Worm (Caenorhabditis elegans) whole organism, early embryonic: ENCODE data around the gene serp-1.1.
A peak's percentile ranks its signal among the peaks of the same experiment; 100 is the strongest.

Experiments used
- B0310.2 ChIP-seq: sonication (generic microtip); optimal IDR thresholded peaks from 2 replicates; lab custom pipeline; 2016; ENCODE audit warnings: mild to moderate bottlenecking, missing genetic modification characterization, missing compliant biosample characterization
- F13C5.2 ChIP-seq: sonication (generic microtip); optimal IDR thresholded peaks from 2 replicates; lab custom pipeline; 2017; ENCODE audit warnings: mild to moderate bottlenecking, missing genetic modification characterization, inconsistent platforms, missing compliant biosample characterization
- aly-1 ChIP-seq: sonication (generic microtip); optimal IDR thresholded peaks from 2 replicates; lab custom pipeline; 2016; ENCODE audit warnings: missing genetic modification characterization, missing compliant biosample characterization
- ama-1 ChIP-seq: fragments of 150-350 bp; optimal IDR thresholded peaks from 2 replicates; lab custom pipeline; 2014
- ceh-13 ChIP-seq: fragments of 200-800 bp; sonication (Bioruptor generic); optimal IDR thresholded peaks from 2 replicates; lab custom pipeline; 2018; ENCODE audit warnings: mild to moderate bottlenecking, missing genetic modification characterization, missing compliant biosample characterization
- ceh-36 ChIP-seq: sonication (generic microtip); optimal IDR thresholded peaks from 2 replicates; lab custom pipeline; 2016; ENCODE audit warnings: missing genetic modification characterization, inconsistent platforms, missing compliant biosample characterization
- ets-7 ChIP-seq: sonication (generic microtip); optimal IDR thresholded peaks from 2 replicates; lab custom pipeline; 2016; ENCODE audit warnings: missing genotype, missing genetic modification characterization, missing compliant biosample characterization
- flt-1 ChIP-seq: fragments of 200-800 bp; sonication (Bioruptor generic); IDR thresholded peaks from 2 replicates; pipeline ENCODE4 v1.3.6; 2022; ENCODE audit warnings: missing genetic modification characterization, missing compliant biosample characterization
- hmbx-1 ChIP-seq: sonication (generic microtip); optimal IDR thresholded peaks from 2 replicates; lab custom pipeline; 2016; ENCODE audit warnings: mild to moderate bottlenecking, missing genetic modification characterization, missing compliant biosample characterization
- hmg-4 ChIP-seq: fragments of 200-800 bp; sonication (Bioruptor generic); optimal IDR thresholded peaks from 2 replicates; lab custom pipeline; 2018; ENCODE audit warnings: mild to moderate bottlenecking, missing genetic modification characterization, missing compliant biosample characterization
- hnd-1 ChIP-seq: sonication (generic microtip); optimal IDR thresholded peaks from 2 replicates; lab custom pipeline; 2016; ENCODE audit warnings: missing genetic modification characterization, missing compliant biosample characterization
- pes-1 ChIP-seq: fragments of 200-800 bp; sonication (Bioruptor generic); IDR thresholded peaks from 2 replicates; pipeline ENCODE4 v1.3.6; 2022; ENCODE audit warnings: missing genetic modification reagents, missing genetic modification characterization, missing compliant biosample characterization
- scrt-1 ChIP-seq: fragments of 200-800 bp; sonication (Bioruptor generic); IDR thresholded peaks from 2 replicates; pipeline ENCODE4 v1.3.6; 2022; ENCODE audit warnings: missing genetic modification characterization, missing compliant biosample characterization
- sea-1 ChIP-seq: fragments of 200-800 bp; sonication (Bioruptor generic); conservative IDR thresholded peaks from 2 replicates; pipeline ENCODE4 v1.3.6; 2022; ENCODE audit warnings: missing genetic modification characterization, missing compliant biosample characterization
- tbx-11 ChIP-seq: fragments of 200-800 bp; sonication (Bioruptor generic); IDR thresholded peaks from 2 replicates; pipeline ENCODE4 v1.3.6; 2022; ENCODE audit warnings: missing genetic modification characterization, missing compliant biosample characterization
- tbx-37 ChIP-seq: fragments of 200-800 bp; sonication (Bioruptor generic); conservative IDR thresholded peaks from 2 replicates; pipeline ENCODE4 v1.3.6; 2022; ENCODE audit warnings: missing genetic modification reagents, missing genetic modification characterization, missing compliant biosample characterization
- tra-4 ChIP-seq: sonication (generic microtip); optimal IDR thresholded peaks from 2 replicates; lab custom pipeline; 2017; ENCODE audit warnings: missing genetic modification characterization, missing compliant biosample characterization

serp-1.1 gene

ce11 chrX:15841086-15841622 lies at the start of gene serp-1.1:
serp-1.1 (plus strand) TSS chrX:15841572.
- TF ChIP-seq pes-1 (GFP tag; lab: Robert Waterston, UW), result peak; percentile 59; the same call in 1 of the 2 replicates
- TF ChIP-seq ets-7 (tag; lab: Kevin White, UChicago), result peak; percentile 69
- peak; percentile 62 for TF ChIP-seq scrt-1 (GFP tag; lab: Robert Waterston, UW)
- TF ChIP-seq hmg-4 (GFP tag; lab: Kevin White, UChicago), result peak; percentile 92
- TF ChIP-seq ceh-13, result no peak
- 0 out of 2 replicates have a peak, but pooled peaks have one; percentile 33 for TF ChIP-seq tbx-11
- 0 out of 2 replicates have a peak, but pooled peaks have one; percentile 43 for TF ChIP-seq tbx-37 (GFP tag; lab: Robert Waterston, UW)
- peak; percentile 74 for TF ChIP-seq aly-1 (tag; lab: Kevin White, UChicago)
- no peak for TF ChIP-seq ceh-36
- peak; percentile 89 for TF ChIP-seq sea-1
- TF ChIP-seq flt-1 (GFP tag; lab: Robert Waterston, UW), result peak; percentile 57
- peak; percentile 54 for TF ChIP-seq B0310.2
- TF ChIP-seq hnd-1, result no peak
- TF ChIP-seq F13C5.2, result peak; percentile 89

- TF ChIP-seq ceh-13, result no peak
- TF ChIP-seq tbx-11, result no peak
- no peak for TF ChIP-seq tra-4 (tag; lab: Kevin White, UChicago)
- TF ChIP-seq pes-1 (GFP tag; lab: Robert Waterston, UW), result no peak
- TF ChIP-seq F13C5.2, result no peak
- TF ChIP-seq tbx-37 (GFP tag; lab: Robert Waterston, UW), result no peak
- no peak for TF ChIP-seq flt-1 (GFP tag; lab: Robert Waterston, UW)
- no peak for TF ChIP-seq hnd-1
- TF ChIP-seq aly-1 (tag; lab: Kevin White, UChicago), result no peak
- no peak for TF ChIP-seq sea-1
- TF ChIP-seq hmbx-1 (tag; lab: Kevin White, UChicago), result no peak
- no peak for TF ChIP-seq B0310.2
- no peak for TF ChIP-seq ceh-36
- TF ChIP-seq scrt-1 (GFP tag; lab: Robert Waterston, UW), result no peak
- no peak for TF ChIP-seq ama-1
- TF ChIP-seq hmg-4 (GFP tag; lab: Kevin White, UChicago), result no peak
- TF ChIP-seq ets-7 (tag; lab: Kevin White, UChicago), result no peak
These were observed 46.4 kb upstream of the serp-1.1 start, which contains the start of gene Y7A5A.10 for ce11 chrX:15794977-15795376. Y7A5A.10 (minus strand) TSS chrX:15795077.

ce11 chrX:15796633-15797032 lies 44.7 kb upstream of the serp-1.1 start:
- TF ChIP-seq tbx-37 (GFP tag; lab: Robert Waterston, UW), result no peak
- no peak for TF ChIP-seq ama-1
- TF ChIP-seq F13C5.2, result no peak
- no peak for TF ChIP-seq B0310.2
- TF ChIP-seq hmbx-1 (tag; lab: Kevin White, UChicago), result no peak
- TF ChIP-seq hnd-1, result no peak
- TF ChIP-seq aly-1 (tag; lab: Kevin White, UChicago), result no peak
- TF ChIP-seq flt-1 (GFP tag; lab: Robert Waterston, UW), result no peak
- TF ChIP-seq hmg-4 (GFP tag; lab: Kevin White, UChicago), result no peak

ce11 chrX:15799595-15799994 lies 41.8 kb upstream of the serp-1.1 start, which contains the start of gene Y7A5A.6:
Y7A5A.6 (minus strand) TSS chrX:15799695.
- TF ChIP-seq F13C5.2 (no peak), flt-1 (GFP tag; lab: Robert Waterston, UW) (no peak), tbx-37 (GFP tag; lab: Robert Waterston, UW) (no peak), tra-4 (tag; lab: Kevin White, UChicago) (no peak), scrt-1 (GFP tag; lab: Robert Waterston, UW) (no peak), aly-1 (tag; lab: Kevin White, UChicago) (no peak), pes-1 (GFP tag; lab: Robert Waterston, UW) (no peak), ceh-13 (no peak), tbx-11 (no peak)

- TF ChIP-seq B0310.2 (no peak), tbx-37 (GFP tag; lab: Robert Waterston, UW) (no peak), ceh-13 (no peak), scrt-1 (GFP tag; lab: Robert Waterston, UW) (no peak)
These were observed 39.5 kb upstream of the serp-1.1 start for ce11 chrX:15801827-15802226.

- TF ChIP-seq tbx-37 (GFP tag; lab: Robert Waterston, UW) (no peak), B0310.2 (no peak), hmbx-1 (tag; lab: Kevin White, UChicago) (no peak), sea-1 (no peak), ets-7 (tag; lab: Kevin White, UChicago) (no peak)
These were observed 37.3 kb upstream of the serp-1.1 start, which contains the start of gene Y7A5A.7 for ce11 chrX:15804072-15804471. Y7A5A.7 (minus strand) TSS chrX:15804172.

- TF ChIP-seq B0310.2 (no peak), ama-1 (no peak), scrt-1 (GFP tag; lab: Robert Waterston, UW) (no peak), aly-1 (tag; lab: Kevin White, UChicago) (no peak), ceh-13 (no peak), ets-7 (tag; lab: Kevin White, UChicago) (no peak), tbx-11 (no peak), sea-1 (no peak), F13C5.2 (no peak), ceh-36 (no peak), hmbx-1 (tag; lab: Kevin White, UChicago) (no peak), hnd-1 (no peak), flt-1 (GFP tag; lab: Robert Waterston, UW) (no peak), tbx-37 (GFP tag; lab: Robert Waterston, UW) (no peak)
These were observed 30.0 kb upstream of the serp-1.1 start for ce11 chrX:15811341-15811740.

- TF ChIP-seq sea-1, result no peak
- TF ChIP-seq ets-7 (tag; lab: Kevin White, UChicago), result no peak
- no peak for TF ChIP-seq pes-1 (GFP tag; lab: Robert Waterston, UW)
- TF ChIP-seq aly-1 (tag; lab: Kevin White, UChicago), result no peak
- no peak for TF ChIP-seq tra-4 (tag; lab: Kevin White, UChicago)
- TF ChIP-seq flt-1 (GFP tag; lab: Robert Waterston, UW), result no peak
- TF ChIP-seq ceh-13, result no peak
- TF ChIP-seq B0310.2, result no peak
- no peak for TF ChIP-seq ama-1
- TF ChIP-seq tbx-11, result no peak
- TF ChIP-seq hmbx-1 (tag; lab: Kevin White, UChicago), result no peak
- no peak for TF ChIP-seq hmg-4 (GFP tag; lab: Kevin White, UChicago)
- TF ChIP-seq ceh-36, result no peak
- no peak for TF ChIP-seq F13C5.2
- TF ChIP-seq scrt-1 (GFP tag; lab: Robert Waterston, UW), result no peak
- no peak for TF ChIP-seq tbx-37 (GFP tag; lab: Robert Waterston, UW)
- no peak for TF ChIP-seq hnd-1
These were observed 26.8 kb upstream of the serp-1.1 start for ce11 chrX:15814548-15814947.
